Fruit fly (Drosophila melanogaster): ENCODE results near the gene hzg.

hzg gene

dm6 chr3L:16054095-16054494 is 49.6 kb upstream of the hzg start (continued):
- TF ChIP-seq CG11247 (GFP tag; IDR thresholded peaks at IDR 0.05) (no peak), seq (GFP tag; IDR thresholded peaks at IDR 0.05) (0 out of 2 replicates have a peak, but pooled peaks have one; percentile 16), unc-4 (GFP tag; IDR thresholded peaks at IDR 0.05; ENCODE audit: partially characterized antibody) (no peak), HmgD (GFP tag; optimal IDR thresholded peaks at IDR 0.05) (no peak), CG7271 (tag; optimal IDR thresholded peaks at IDR 0.05) (no peak), grau (tag; optimal IDR thresholded peaks at IDR 0.05) (peak; percentile 64), Usf (GFP tag; optimal IDR thresholded peaks at IDR 0.05) (no peak), jing (GFP tag; optimal IDR thresholded peaks at IDR 0.05) (peak; percentile 26), CG2116 (GFP tag; optimal IDR thresholded peaks at IDR 0.05) (no peak), zen (tag; optimal IDR thresholded peaks at IDR 0.05) (no peak), D19B (GFP tag; optimal IDR thresholded peaks at IDR 0.05) (peak; percentile 26), HLHmδ (GFP tag; optimal IDR thresholded peaks at IDR 0.05) (no peak), trh (GFP tag; optimal IDR thresholded peaks at IDR 0.05) (no peak), HLH4C (GFP tag; IDR thresholded peaks at IDR 0.05; ENCODE audit: partially characterized antibody) (no peak), tgo (GFP tag; IDR thresholded peaks at IDR 0.05) (peak; percentile 32; the same call in 1 of the 3 replicates), Stat92E (GFP tag; optimal IDR thresholded peaks at IDR 0.05) (no peak), CG5245 (GFP tag; optimal IDR thresholded peaks at IDR 0.05) (peak; percentile 8), CG10979 (tag; optimal IDR thresholded peaks at IDR 0.05) (peak; percentile 49), CG30431 (GFP tag; optimal IDR thresholded peaks at IDR 0.05) (no peak), gt (GFP tag; IDR thresholded peaks at IDR 0.05) (no peak), bsh (GFP tag; optimal IDR thresholded peaks at IDR 0.05) (peak in 1 of 2 experiments; percentile 53), ci (GFP tag; IDR thresholded peaks at IDR 0.05) (0 out of 3 replicates have a peak, but pooled peaks have one; percentile 53), CG1233 (GFP tag; optimal IDR thresholded peaks at IDR 0.05) (no peak), inv (GFP tag; IDR thresholded peaks at IDR 0.05; ENCODE audit: partially characterized antibody) (no peak), CG12219 (GFP tag; optimal IDR thresholded peaks at IDR 0.05) (no peak), CG11398 (GFP tag; optimal IDR thresholded peaks at IDR 0.05) (no peak), CG8924 (tag; optimal IDR thresholded peaks at IDR 0.05) (peak; percentile 46), Fer1 (GFP tag; optimal IDR thresholded peaks at IDR 0.05) (peak; percentile 37), ATbp (GFP tag; optimal IDR thresholded peaks at IDR 0.05) (peak; percentile 35), Taf1 (GFP tag; IDR thresholded peaks at IDR 0.05) (no peak), CG11093 (GFP tag; IDR thresholded peaks at IDR 0.05) (peak; percentile 45; the same call in 1 of the 3 replicates), slbo (GFP tag; IDR thresholded peaks at IDR 0.05) (no peak), CG17829 (tag; optimal IDR thresholded peaks at IDR 0.05) (peak; percentile 57), wor (GFP tag; IDR thresholded peaks at IDR 0.05) (0 out of 2 replicates have a peak, but pooled peaks have one; percentile 19), cad (GFP tag; optimal IDR thresholded peaks at IDR 0.05) (no peak), sens (GFP tag) (peak; percentile 75), CG4820 (GFP tag; optimal IDR thresholded peaks at IDR 0.05) (peak; percentile 13), ase (GFP tag; IDR thresholded peaks at IDR 0.05) (no peak; the same call in 2 of the 3 replicates), Nf-YC (tag; optimal IDR thresholded peaks at IDR 0.05) (peak; percentile 40), E2f2 (GFP tag; IDR thresholded peaks at IDR 0.05) (peak; percentile 22; the same call in 1 of the 2 replicates), CG6272 (GFP tag; IDR thresholded peaks at IDR 0.05) (no peak), CG7372 (GFP tag; IDR thresholded peaks at IDR 0.05) (no peak), CG18262 (tag; optimal IDR thresholded peaks at IDR 0.05) (peak; percentile 67), Rx (GFP tag; IDR thresholded peaks at IDR 0.05) (no peak), HLH54F (GFP tag; optimal IDR thresholded peaks at IDR 0.05) (no peak), Atf3 (GFP tag; optimal IDR thresholded peaks at IDR 0.05) (no peak), nerfin-2 (GFP tag; IDR thresholded peaks at IDR 0.05; ENCODE audit: partially characterized antibody) (no peak), lilli (GFP tag; optimal IDR thresholded peaks at IDR 0.05) (peak; percentile 26), CG11723 (GFP tag; optimal IDR thresholded peaks at IDR 0.05) (no peak), Med (GFP tag) (peak; percentile 79), C15 (GFP tag; IDR thresholded peaks at IDR 0.05) (no peak)
